Fruit fly (Drosophila melanogaster) whole organism, prepupa: ENCODE results near the gene yellow-k.

ENCODE experiments used
- CG10631 ChIP-seq: fragments of 200-800 bp; sonication (Bioruptor generic); optimal IDR thresholded peaks from 2 replicates; lab custom pipeline; 2016; ENCODE audit warnings: missing biosample characterization, missing genetic modification characterization
- CG10669 ChIP-seq: fragments of 200-800 bp; sonication (Bioruptor generic); optimal IDR thresholded peaks from 3 replicates; lab custom pipeline; 2018; ENCODE audit warnings: missing biosample characterization, mild to moderate bottlenecking, missing genetic modification characterization, moderate library complexity
- CG11902 ChIP-seq: fragments of 200-800 bp; sonication (Bioruptor generic); optimal IDR thresholded peaks from 3 replicates; lab custom pipeline; 2016; ENCODE audit warnings: missing biosample characterization, missing genetic modification characterization
- CG1621 ChIP-seq: fragments of 200-800 bp; sonication (Bioruptor generic); optimal IDR thresholded peaks from 3 replicates; lab custom pipeline; 2018; ENCODE audit warnings: missing biosample characterization, mild to moderate bottlenecking, missing genetic modification characterization
- CG16779 ChIP-seq: fragments of 200-800 bp; sonication (Bioruptor generic); optimal IDR thresholded peaks from 3 replicates; lab custom pipeline; 2017; ENCODE audit warnings: missing biosample characterization, mild to moderate bottlenecking, missing genetic modification characterization
- CG31627 ChIP-seq: fragments of 200-800 bp; sonication (Bioruptor generic); optimal IDR thresholded peaks from 3 replicates; lab custom pipeline; 2016; ENCODE audit warnings: missing biosample characterization, missing genetic modification characterization
- CG32006 ChIP-seq: fragments of 200-800 bp; sonication (Bioruptor generic); optimal IDR thresholded peaks from 3 replicates; lab custom pipeline; 2017; ENCODE audit warnings: missing biosample characterization, mild to moderate bottlenecking, missing genetic modification characterization
- CG34406 ChIP-seq: fragments of 200-800 bp; sonication (Bioruptor generic); optimal IDR thresholded peaks from 3 replicates; lab custom pipeline; 2016; ENCODE audit warnings: missing biosample characterization, missing genetic modification characterization
- CG3919 ChIP-seq: fragments of 200-800 bp; sonication (Bioruptor generic); optimal IDR thresholded peaks from 3 replicates; lab custom pipeline; 2016; ENCODE audit warnings: missing biosample characterization, missing genetic modification characterization
- CG4318 ChIP-seq: fragments of 200-800 bp; sonication (Bioruptor generic); optimal IDR thresholded peaks from 3 replicates; lab custom pipeline; 2017; ENCODE audit warnings: missing biosample characterization, mild to moderate bottlenecking, missing genetic modification characterization
- CG6276 ChIP-seq: fragments of 200-800 bp; sonication (Bioruptor generic); optimal IDR thresholded peaks from 2 replicates; lab custom pipeline; 2017; ENCODE audit warnings: missing biosample characterization, mild to moderate bottlenecking, missing genetic modification characterization
- CG6808 ChIP-seq: fragments of 200-800 bp; sonication (Bioruptor generic); optimal IDR thresholded peaks from 3 replicates; lab custom pipeline; 2017; ENCODE audit warnings: missing biosample characterization, missing genetic modification characterization, mild to moderate bottlenecking, moderate library complexity, missing genetic modification reagents
- CG6854 ChIP-seq: fragments of 200-800 bp; sonication (Bioruptor generic); optimal IDR thresholded peaks from 2 replicates; lab custom pipeline; 2017; ENCODE audit warnings: missing biosample characterization, mild to moderate bottlenecking, missing genetic modification characterization
- CG8319 ChIP-seq: fragments of 200-800 bp; sonication (Bioruptor generic); optimal IDR thresholded peaks from 3 replicates; lab custom pipeline; 2016; ENCODE audit warnings: missing biosample characterization, missing genetic modification characterization
- CG8632 ChIP-seq: fragments of 200-800 bp; sonication (Bioruptor generic); optimal IDR thresholded peaks from 3 replicates; lab custom pipeline; 2016; ENCODE audit warnings: missing biosample characterization, missing genetic modification characterization
- Eip75B ChIP-seq: fragments of 200-800 bp; sonication (Bioruptor generic); optimal IDR thresholded peaks from 3 replicates; lab custom pipeline; 2016; ENCODE audit warnings: missing biosample characterization, missing genetic modification characterization
- Eip78C ChIP-seq: fragments of 200-800 bp; sonication (Bioruptor generic); peaks from one replicate; lab custom pipeline; 2016; ENCODE audit warnings: missing biosample characterization, missing genetic modification characterization
- Ets21C ChIP-seq: fragments of 200-800 bp; sonication (Bioruptor generic); optimal IDR thresholded peaks from 3 replicates; lab custom pipeline; 2016; ENCODE audit warnings: missing biosample characterization, missing genetic modification characterization
- Ets96B ChIP-seq: fragments of 200-800 bp; optimal IDR thresholded peaks from 2 replicates; lab custom pipeline; 2019; ENCODE audit warnings: missing biosample characterization, mild to moderate bottlenecking, missing genetic modification characterization, moderate library complexity
- Gug ChIP-seq: fragments of 200-800 bp; sonication (Bioruptor generic); IDR thresholded peaks from 2 replicates; pipeline ENCODE4 v1.3.6; 2022; ENCODE audit warnings: missing biosample characterization, missing genetic modification characterization
- Hr38 ChIP-seq: sonication (Bioruptor generic); optimal IDR thresholded peaks from 2 replicates; lab custom pipeline; 2016; ENCODE audit warnings: missing biosample characterization, missing genetic modification characterization
- Hr39 ChIP-seq: fragments of 200-800 bp; sonication (Bioruptor generic); optimal IDR thresholded peaks from 2 replicates; lab custom pipeline; 2016; ENCODE audit warnings: missing biosample characterization, missing genetic modification characterization
- Lpt ChIP-seq: fragments of 200-800 bp; sonication (Bioruptor generic); optimal IDR thresholded peaks from 3 replicates; lab custom pipeline; 2016; ENCODE audit warnings: missing biosample characterization, missing genetic modification characterization
- Met ChIP-seq: fragments of 200-800 bp; sonication (Bioruptor generic); optimal IDR thresholded peaks from 3 replicates; lab custom pipeline; 2016; ENCODE audit warnings: missing biosample characterization, missing genetic modification characterization
- Sox14 ChIP-seq: fragments of 200-800 bp; sonication (Bioruptor generic); optimal IDR thresholded peaks from 3 replicates; lab custom pipeline; 2016; ENCODE audit warnings: missing biosample characterization, missing genetic modification characterization
- Sox15 ChIP-seq: fragments of 200-800 bp; sonication (Bioruptor generic); optimal IDR thresholded peaks from 3 replicates; lab custom pipeline; 2016; ENCODE audit warnings: missing biosample characterization, missing genetic modification characterization
- achi ChIP-seq: fragments of 200-800 bp; sonication (Bioruptor generic); optimal IDR thresholded peaks from 3 replicates; lab custom pipeline; 2016; ENCODE audit warnings: missing biosample characterization, missing genetic modification characterization
- acj6 ChIP-seq: fragments of 200-800 bp; sonication (Bioruptor generic); optimal IDR thresholded peaks from 3 replicates; lab custom pipeline; 2016; ENCODE audit warnings: missing biosample characterization, missing genetic modification characterization
- cyc ChIP-seq: fragments of 200-800 bp; sonication (Bioruptor generic); optimal IDR thresholded peaks from 3 replicates; lab custom pipeline; 2016; ENCODE audit warnings: missing biosample characterization, missing genetic modification characterization
- dac ChIP-seq: fragments of 200-800 bp; sonication (Bioruptor generic); optimal IDR thresholded peaks from 2 replicates; lab custom pipeline; 2017; ENCODE audit warnings: missing biosample characterization, mild to moderate bottlenecking, missing genetic modification characterization
- eg ChIP-seq: fragments of 200-800 bp; sonication (Bioruptor generic); IDR thresholded peaks from 3 replicates; pipeline ENCODE4 v1.3.6; 2022; ENCODE audit warnings: missing biosample characterization, missing genetic modification characterization
- fd85E ChIP-seq: fragments of 200-800 bp; sonication (Bioruptor generic); optimal IDR thresholded peaks from 3 replicates; lab custom pipeline; 2016; ENCODE audit warnings: missing biosample characterization, missing genetic modification characterization
- fkh ChIP-seq: fragments of 200-800 bp; sonication (Bioruptor generic); optimal IDR thresholded peaks from 3 replicates; lab custom pipeline; 2017; ENCODE audit warnings: missing biosample characterization, mild to moderate bottlenecking, missing genetic modification characterization, moderate library complexity
- lz ChIP-seq: fragments of 200-800 bp; sonication (Bioruptor generic); optimal IDR thresholded peaks from 3 replicates; lab custom pipeline; 2016; ENCODE audit warnings: missing biosample characterization, missing genetic modification characterization
- net ChIP-seq: fragments of 200-800 bp; sonication (Bioruptor generic); optimal IDR thresholded peaks from 3 replicates; lab custom pipeline; 2016; ENCODE audit warnings: missing biosample characterization, missing genetic modification characterization
- salr ChIP-seq, 2 experiments: fragments of 200-800 bp; sonication (Bioruptor generic); optimal IDR thresholded peaks; 3 replicates each; lab custom pipeline; 2016 to 2018; ENCODE audit warnings: missing biosample characterization in 2 of 2, missing genetic modification characterization in 2 of 2, mild to moderate bottlenecking in 1 of 2
- svp ChIP-seq: fragments of 200-800 bp; sonication (Bioruptor generic); peaks from one replicate; lab custom pipeline; 2016; ENCODE audit warnings: missing biosample characterization, missing genetic modification characterization
- topi ChIP-seq: fragments of 200-800 bp; sonication (Bioruptor generic); optimal IDR thresholded peaks from 3 replicates; lab custom pipeline; 2016; ENCODE audit warnings: missing biosample characterization, missing genetic modification characterization
- vri ChIP-seq: fragments of 200-800 bp; sonication (Bioruptor generic); optimal IDR thresholded peaks from 3 replicates; lab custom pipeline; 2016; ENCODE audit warnings: missing biosample characterization, mild to moderate bottlenecking, missing genetic modification characterization

The yellow-k gene

dm6 chr3L:15537916-15538581, 17.6 kb downstream of the yellow-k start (continued):
- TF ChIP-seq achi (GFP tag; lab: Kevin White, UChicago): peak; percentile 76
- peak; percentile 45 for TF ChIP-seq CG3919
- peak in 1 of 2 experiments; percentile 84 for TF ChIP-seq salr (GFP tag; optimal IDR thresholded peaks at IDR 0.05; lab: Kevin White, UChicago)
- TF ChIP-seq Sox15 (GFP tag; lab: Kevin White, UChicago): peak; percentile 35
- peak; percentile 88 for TF ChIP-seq svp
- TF ChIP-seq CG11902 (GFP tag; lab: Kevin White, UChicago): peak; percentile 5
- peak; percentile 62 for TF ChIP-seq Ets96B (tag; lab: Kevin White, UChicago)
- peak; percentile 66 for TF ChIP-seq Lpt (GFP tag; lab: Kevin White, UChicago)
- TF ChIP-seq cyc (GFP tag; lab: Kevin White, UChicago): peak; percentile 20
- TF ChIP-seq Gug (GFP tag; lab: Robert Waterston, UW): peak; percentile 71
- peak; percentile 62; the same call in 1 of the 3 replicates for TF ChIP-seq eg (GFP tag; lab: Robert Waterston, UW)
- peak; percentile 56 for TF ChIP-seq Met (GFP tag; lab: Kevin White, UChicago)
- TF ChIP-seq topi (GFP tag; lab: Kevin White, UChicago): peak; percentile 49
- TF ChIP-seq, all 60 proteins: peak for 49

- TF ChIP-seq vri (peak; percentile 48), CG10631 (GFP tag; lab: Kevin White, UChicago) (no peak), Ets21C (GFP tag; lab: Kevin White, UChicago) (no peak), CG32006 (GFP tag; lab: Kevin White, UChicago) (peak; percentile 47), salr (GFP tag; optimal IDR thresholded peaks at IDR 0.05; lab: Kevin White, UChicago) (peak in 1 of 2 experiments; percentile 30), Met (GFP tag; lab: Kevin White, UChicago) (no peak), svp (peak; percentile 84), Sox14 (GFP tag; lab: Kevin White, UChicago) (no peak), CG34406 (GFP tag; lab: Kevin White, UChicago) (no peak), Lpt (GFP tag; lab: Kevin White, UChicago) (no peak), Eip75B (GFP tag; lab: Kevin White, UChicago) (no peak), Eip78C (peak; percentile 40), fkh (GFP tag; lab: Kevin White, UChicago) (peak; percentile 6), net (no peak), Gug (GFP tag; lab: Robert Waterston, UW) (no peak), Ets96B (tag; lab: Kevin White, UChicago) (no peak), CG3919 (no peak), CG10669 (GFP tag; lab: Kevin White, UChicago) (no peak)
Measured at dm6 chr3L:15538582-15539490, 18.4 kb downstream of the yellow-k start.

- TF ChIP-seq CG6808 (GFP tag; lab: Kevin White, UChicago) (no peak), CG8632 (GFP tag; lab: Kevin White, UChicago) (no peak), CG1621 (tag; lab: Kevin White, UChicago) (no peak), CG8319 (GFP tag; lab: Kevin White, UChicago) (no peak), acj6 (GFP tag; lab: Kevin White, UChicago) (no peak), CG4318 (no peak), Hr39 (GFP tag; lab: Kevin White, UChicago) (no peak), lz (GFP tag; lab: Kevin White, UChicago) (no peak), Eip78C (no peak), fd85E (no peak), vri (no peak), CG3919 (no peak), CG6854 (no peak), Sox14 (GFP tag; lab: Kevin White, UChicago) (no peak), dac (GFP tag; lab: Kevin White, UChicago) (no peak), CG31627 (GFP tag; lab: Kevin White, UChicago) (no peak), CG6276 (GFP tag; lab: Kevin White, UChicago) (no peak), achi (GFP tag; lab: Kevin White, UChicago) (no peak), CG16779 (tag; lab: Kevin White, UChicago) (no peak), Hr38 (GFP tag; lab: Kevin White, UChicago) (no peak)
Measured at dm6 chr3L:15539903-15540409, 19.5 kb downstream of the yellow-k start.
